Fruit fly (Drosophila melanogaster) whole organism, adult: ENCODE results near the gene CG34292.

ENCODE experiments used
- CG11617 ChIP-seq: fragments of 200-800 bp; sonication (Bioruptor generic); optimal IDR thresholded peaks from 2 replicates; lab custom pipeline; 2017; ENCODE audit warnings: mild to moderate bottlenecking, missing biosample characterization, missing genetic modification reagents, missing genetic modification characterization
- CG12768 ChIP-seq: fragments of 200-800 bp; sonication (Bioruptor generic); optimal IDR thresholded peaks from 2 replicates; lab custom pipeline; 2017; ENCODE audit warnings: missing biosample characterization, missing genetic modification characterization, mild to moderate bottlenecking, moderate library complexity, missing genetic modification reagents
- CG14711 ChIP-seq: fragments of 200-800 bp; sonication (Bioruptor generic); optimal IDR thresholded peaks from 2 replicates; lab custom pipeline; 2018; ENCODE audit warnings: missing biosample characterization, mild to moderate bottlenecking, missing genetic modification characterization, moderate library complexity
- CG1620 ChIP-seq: fragments of 200-800 bp; sonication (Bioruptor generic); optimal IDR thresholded peaks from 2 replicates; lab custom pipeline; 2016; ENCODE audit warnings: missing biosample characterization, missing genetic modification characterization
- CG33017 ChIP-seq: fragments of 200-800 bp; sonication (Bioruptor generic); optimal IDR thresholded peaks from 2 replicates; lab custom pipeline; 2018; ENCODE audit warnings: missing biosample characterization, mild to moderate bottlenecking, missing genetic modification characterization, moderate library complexity
- CG5204 ChIP-seq: fragments of 200-800 bp; sonication (Bioruptor generic); optimal IDR thresholded peaks from 2 replicates; lab custom pipeline; 2016; ENCODE audit warnings: missing biosample characterization, missing genetic modification characterization
- CG7045 ChIP-seq: fragments of 200-800 bp; sonication (Bioruptor generic); optimal IDR thresholded peaks from 2 replicates; lab custom pipeline; 2017; ENCODE audit warnings: missing biosample characterization, mild to moderate bottlenecking, missing genetic modification characterization
- CG7101 ChIP-seq: fragments of 200-800 bp; sonication (Bioruptor generic); optimal IDR thresholded peaks from 2 replicates; lab custom pipeline; 2018; ENCODE audit warnings: missing biosample characterization, mild to moderate bottlenecking, missing genetic modification characterization, moderate library complexity
- Clk ChIP-seq: fragments of 200-800 bp; sonication (Bioruptor generic); optimal IDR thresholded peaks from 2 replicates; lab custom pipeline; 2017; ENCODE audit warnings: missing biosample characterization, missing genetic modification characterization
- Crg-1 ChIP-seq: fragments of 200-800 bp; sonication (Bioruptor generic); optimal IDR thresholded peaks from 2 replicates; lab custom pipeline; 2016; ENCODE audit warnings: missing biosample characterization, missing genetic modification characterization
- Hr96 ChIP-seq: fragments of 200-800 bp; sonication (Bioruptor generic); optimal IDR thresholded peaks from 2 replicates; lab custom pipeline; 2016; ENCODE audit warnings: missing biosample characterization, missing genetic modification characterization
- Mnt ChIP-seq: fragments of 200-800 bp; sonication (Bioruptor generic); optimal IDR thresholded peaks from 2 replicates; lab custom pipeline; 2016; ENCODE audit warnings: missing biosample characterization, mild to moderate bottlenecking, missing genetic modification characterization
- bab1 ChIP-seq: fragments of 200-800 bp; sonication (Bioruptor generic); optimal IDR thresholded peaks from 3 replicates; lab custom pipeline; 2019; ENCODE audit warnings: missing biosample characterization, mild to moderate bottlenecking, missing genetic modification characterization, moderate library complexity
- cic ChIP-seq: fragments of 200-800 bp; sonication (Bioruptor generic); optimal IDR thresholded peaks from 2 replicates; lab custom pipeline; 2017; ENCODE audit warnings: missing biosample characterization, mild to moderate bottlenecking, missing genetic modification characterization, moderate library complexity
- cnc ChIP-seq, 2 experiments: fragments of >200 bp; optimal IDR thresholded peaks; 2 replicates each; lab custom pipeline; 2017
- kay ChIP-seq: fragments of 200-800 bp; sonication (Bioruptor generic); peaks from one replicate; lab custom pipeline; 2016; ENCODE audit warnings: missing biosample characterization, missing genetic modification characterization, borderline replicate concordance
- ovo ChIP-seq: fragments of 200-800 bp; sonication (Bioruptor generic); optimal IDR thresholded peaks from 2 replicates; lab custom pipeline; 2016; ENCODE audit warnings: missing biosample characterization, missing genetic modification characterization
- pad ChIP-seq: fragments of 200-800 bp; sonication (Bioruptor generic); optimal IDR thresholded peaks from 3 replicates; lab custom pipeline; 2017; ENCODE audit warnings: missing biosample characterization, missing genetic modification characterization, mild to moderate bottlenecking, moderate library complexity, missing genetic modification reagents
- tj ChIP-seq: fragments of 200-800 bp; sonication (Bioruptor generic); optimal IDR thresholded peaks from 3 replicates; lab custom pipeline; 2017; ENCODE audit warnings: missing biosample characterization, mild to moderate bottlenecking, missing genetic modification characterization, moderate library complexity
- toe ChIP-seq: fragments of 200-800 bp; sonication (Bioruptor generic); optimal IDR thresholded peaks from 2 replicates; lab custom pipeline; 2016; ENCODE audit warnings: missing biosample characterization, missing genetic modification characterization

Gene CG34292

DNA sequence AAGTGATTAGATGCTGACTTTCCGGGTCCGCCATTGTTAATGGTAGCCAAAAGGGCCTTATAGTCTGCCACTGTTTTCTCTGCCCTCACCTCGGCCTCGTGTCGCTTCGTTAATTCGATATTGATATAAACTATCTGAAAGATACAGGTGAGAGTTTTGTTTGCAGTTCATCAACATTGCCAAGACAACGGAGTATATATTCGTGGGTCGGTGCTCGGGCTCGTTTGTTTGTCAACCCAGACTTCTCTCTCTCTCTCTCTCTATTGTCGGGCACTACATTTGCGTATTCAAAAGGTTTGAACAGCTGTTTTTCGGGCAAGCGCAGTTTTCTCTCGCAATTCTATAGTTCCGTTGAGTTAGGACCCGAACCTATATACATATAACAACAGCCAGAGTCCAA lies 5.3 kb downstream of the CG34292 start:
- TF ChIP-seq kay (GFP tag; lab: Kevin White, UChicago) (no peak), CG14711 (peak; percentile 8)

DNA sequence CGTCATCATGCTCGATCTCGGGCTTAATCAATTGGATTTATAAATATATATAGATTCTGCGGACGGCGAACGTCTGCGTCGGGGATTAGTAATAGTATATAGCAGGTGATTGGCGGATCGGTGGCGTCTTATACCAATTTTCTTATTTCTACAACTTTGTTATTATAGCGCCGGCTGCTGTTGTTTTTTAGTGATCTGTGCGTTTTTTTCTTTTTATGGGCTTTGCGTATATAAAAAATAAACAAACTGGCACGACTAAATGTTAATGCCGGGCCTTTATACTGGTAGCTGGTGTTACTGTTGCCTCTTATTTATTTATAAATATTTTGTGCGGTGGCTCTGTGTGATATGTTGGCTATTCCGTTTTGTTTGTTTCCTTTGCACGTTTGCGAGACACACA lies 7.2 kb downstream of the CG34292 start:
- TF ChIP-seq kay (GFP tag; lab: Kevin White, UChicago) (peak; percentile 75), CG33017 (no peak)

DNA sequence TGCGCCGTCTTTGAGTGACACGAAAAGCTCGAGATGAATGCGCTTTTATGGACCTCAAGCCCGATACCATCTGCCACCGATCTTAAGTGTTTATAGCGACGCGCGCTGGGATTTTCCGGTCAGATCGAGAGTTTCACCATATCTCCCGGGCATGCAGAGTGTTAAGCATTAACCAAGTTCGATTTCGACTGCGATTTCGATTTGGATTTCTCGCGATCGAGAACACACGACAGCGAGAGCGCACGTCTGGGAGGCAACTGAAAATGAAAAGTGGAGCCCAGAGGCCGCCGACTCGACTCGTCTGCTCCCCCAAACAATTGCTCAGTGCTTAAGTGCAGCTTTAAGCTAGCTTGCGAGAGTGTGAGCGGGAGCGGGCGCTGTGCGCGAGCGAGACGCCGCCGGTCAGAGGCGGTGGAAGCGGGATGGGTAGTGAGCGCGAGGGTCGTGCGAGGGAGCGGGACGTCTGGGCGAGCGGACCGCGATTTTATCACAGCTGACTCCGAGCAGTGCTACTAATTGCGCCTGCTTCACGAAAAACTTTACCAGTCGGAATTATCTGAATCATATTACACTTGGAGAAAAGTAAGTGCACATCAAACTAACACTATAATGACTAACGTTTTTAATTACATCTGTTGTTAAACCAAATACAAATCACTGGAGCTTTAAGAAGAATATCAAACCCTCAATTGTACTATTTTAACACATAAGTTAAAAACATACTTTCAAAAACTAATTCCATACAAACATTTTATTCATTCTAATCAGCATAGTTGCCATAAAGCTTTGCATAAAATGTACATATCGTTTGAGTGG lies 8.0 kb downstream of the CG34292 start, which contains the start of gene spz:
Gene spz (minus strand): TSS at position 261 of the 816 bp plus-strand sequence.
- TF ChIP-seq CG14711 (no peak), CG11617 (GFP tag; lab: Kevin White, UChicago) (no peak), Crg-1 (GFP tag; lab: Kevin White, UChicago) (no peak), kay (GFP tag; lab: Kevin White, UChicago) (no peak), bab1 (GFP tag; lab: Kevin White, UChicago) (peak; percentile 31), CG7101 (tag; lab: Kevin White, UChicago) (no peak), pad (GFP tag; lab: Kevin White, UChicago) (peak; percentile 46), CG7045 (no peak), CG5204 (no peak), toe (GFP tag; lab: Kevin White, UChicago) (no peak), Clk (no peak), CG12768 (GFP tag; lab: Kevin White, UChicago) (peak; percentile 11), tj (GFP tag; lab: Kevin White, UChicago) (no peak), ovo (peak; percentile 40), cnc (optimal IDR thresholded peaks at IDR 0.05; lab: Kevin White, UChicago) (no peak), Mnt (no peak), CG33017 (no peak), Hr96 (GFP tag; lab: Kevin White, UChicago) (no peak), CG1620 (GFP tag; lab: Kevin White, UChicago) (no peak), cic (no peak)

DNA sequence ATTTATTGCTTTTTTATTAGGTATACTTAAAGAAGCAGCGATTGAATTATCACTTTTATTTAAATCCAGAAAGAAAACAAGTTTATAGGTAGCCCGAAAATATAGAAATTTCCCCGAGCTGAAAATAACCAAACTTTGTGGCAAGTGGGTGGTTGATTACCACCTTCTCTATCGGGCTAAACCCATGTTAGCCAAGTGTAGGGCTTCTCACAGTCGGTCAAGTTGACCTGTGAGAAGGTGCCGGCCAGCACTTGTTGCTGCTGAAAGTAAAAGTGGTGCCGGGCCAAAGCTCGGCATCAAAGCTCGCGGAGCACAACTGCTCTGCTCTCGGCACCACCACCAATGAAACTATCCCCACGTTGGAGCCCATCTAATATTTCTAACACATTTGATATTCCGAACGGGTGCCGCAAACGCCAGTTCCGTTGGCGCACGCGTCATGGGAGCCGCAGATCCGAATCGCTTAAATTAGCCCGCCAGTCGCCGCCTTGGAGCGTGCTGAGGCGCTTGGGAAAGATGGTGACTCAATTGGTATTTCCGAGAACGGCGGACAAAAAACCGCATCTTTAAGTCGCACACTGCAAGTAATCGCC lies 9.0 kb downstream of the CG34292 start:
- TF ChIP-seq kay (GFP tag; lab: Kevin White, UChicago): peak; percentile 69
- no peak for TF ChIP-seq ovo
- peak; percentile 14 for TF ChIP-seq CG12768 (GFP tag; lab: Kevin White, UChicago)

DNA sequence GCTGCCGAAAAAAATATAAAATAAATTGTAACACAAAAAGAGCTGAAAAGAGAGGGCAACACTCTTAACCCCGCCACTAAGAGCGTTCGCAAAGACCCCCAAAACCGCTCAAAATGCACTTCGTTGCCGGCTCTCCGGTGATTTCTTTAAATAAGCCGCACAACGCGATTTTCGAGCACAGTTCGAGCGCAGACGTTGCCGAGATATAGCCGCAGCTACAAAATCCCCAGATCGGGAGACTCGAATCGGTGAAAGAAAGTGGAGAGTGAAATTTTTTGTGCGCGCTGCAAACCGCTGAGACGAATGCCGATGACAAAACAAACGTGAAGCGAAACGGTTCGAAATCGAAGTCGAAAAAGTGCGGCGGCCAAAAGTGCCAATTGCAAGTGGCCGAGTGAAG lies 13.7 kb downstream of the CG34292 start, which contains the start of gene CG14257:
Gene CG14257 (plus strand): TSS at position 177 of the 400 bp plus-strand sequence.
- no peak for TF ChIP-seq kay (GFP tag; lab: Kevin White, UChicago)
- TF ChIP-seq Clk: no peak
- no peak for TF ChIP-seq CG14711
- TF ChIP-seq CG7101 (tag; lab: Kevin White, UChicago): no peak

DNA sequence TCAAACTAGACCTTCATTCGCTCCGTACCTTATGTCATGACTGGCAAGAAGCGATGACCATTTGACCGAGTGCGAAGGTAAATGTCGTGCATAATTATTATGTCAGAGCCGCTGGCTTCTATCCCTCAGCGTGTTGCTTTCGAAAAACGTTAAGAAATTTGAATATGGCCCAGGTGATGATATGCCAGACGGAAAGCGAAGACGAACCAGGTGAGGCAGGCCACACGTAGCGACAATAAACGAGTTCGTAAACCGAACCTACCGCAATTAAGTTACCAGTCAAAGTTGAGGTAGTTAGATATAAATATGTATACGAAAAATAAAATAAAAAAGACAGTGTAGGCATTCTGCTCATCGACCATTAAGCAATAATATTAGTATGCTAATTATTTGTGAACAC lies 14.6 kb downstream of the CG34292 start:
- TF ChIP-seq CG7045 (no peak), pad (GFP tag; lab: Kevin White, UChicago) (no peak), ovo (no peak), toe (GFP tag; lab: Kevin White, UChicago) (no peak)

DNA sequence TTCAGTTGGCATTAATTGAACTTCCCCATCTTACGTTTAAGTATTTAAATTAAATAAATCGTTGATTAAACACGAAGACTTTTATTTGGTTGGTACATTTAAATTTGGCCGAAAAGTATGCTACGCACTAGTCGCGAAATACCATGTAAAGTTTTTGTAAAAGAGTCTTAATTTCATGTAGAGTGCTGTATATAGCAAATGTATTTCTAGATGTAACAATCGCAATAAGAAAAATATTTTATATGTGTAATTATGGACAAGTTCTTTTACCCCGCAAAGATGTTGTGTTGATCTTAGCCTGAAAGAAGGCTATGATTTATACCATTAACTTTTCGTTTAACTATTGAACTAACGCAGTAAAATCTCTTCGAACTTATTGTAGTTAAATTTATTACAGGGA lies 20.7 kb downstream of the CG34292 start:
- TF ChIP-seq bab1 (GFP tag; lab: Kevin White, UChicago) (no peak), CG5204 (no peak), cic (no peak), Mnt (no peak), Clk (no peak), CG1620 (GFP tag; lab: Kevin White, UChicago) (no peak), CG7101 (tag; lab: Kevin White, UChicago) (no peak), CG7045 (no peak), pad (GFP tag; lab: Kevin White, UChicago) (no peak), cnc (optimal IDR thresholded peaks at IDR 0.05; lab: Kevin White, UChicago) (no peak), kay (GFP tag; lab: Kevin White, UChicago) (no peak), toe (GFP tag; lab: Kevin White, UChicago) (no peak), ovo (no peak), CG11617 (GFP tag; lab: Kevin White, UChicago) (no peak)

DNA sequence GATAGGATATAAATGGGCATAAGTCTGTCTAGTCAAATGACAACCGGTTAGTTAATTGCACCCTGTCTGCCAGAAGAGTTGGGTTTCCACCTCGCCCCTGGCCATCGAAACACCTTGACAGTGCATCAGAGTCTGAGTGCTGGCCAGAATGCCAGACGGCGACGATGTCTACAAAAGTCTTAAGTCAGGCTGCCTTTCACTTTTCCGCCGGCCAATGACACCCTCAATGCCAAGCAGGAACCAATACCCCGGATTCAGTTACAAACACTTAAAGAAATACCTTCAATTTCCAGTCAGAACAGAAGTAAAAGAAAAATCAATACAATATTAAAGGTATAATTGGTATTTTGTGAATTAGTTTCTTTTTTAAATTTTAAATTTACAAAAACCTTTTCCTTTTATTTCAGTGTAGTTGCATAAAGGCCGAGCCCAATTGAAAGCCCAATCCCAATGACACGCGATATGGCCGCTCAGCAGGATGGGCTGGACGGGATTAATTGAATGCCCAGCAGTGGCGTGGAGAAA lies 22.6 kb downstream of the CG34292 start:
- TF ChIP-seq CG7101 (tag; lab: Kevin White, UChicago): no peak
- TF ChIP-seq bab1 (GFP tag; lab: Kevin White, UChicago): no peak
- no peak for TF ChIP-seq pad (GFP tag; lab: Kevin White, UChicago)
- TF ChIP-seq toe (GFP tag; lab: Kevin White, UChicago): no peak
- TF ChIP-seq kay (GFP tag; lab: Kevin White, UChicago): no peak
- TF ChIP-seq CG5204: no peak
- TF ChIP-seq tj (GFP tag; lab: Kevin White, UChicago): no peak
- no peak for TF ChIP-seq CG12768 (GFP tag; lab: Kevin White, UChicago)
- no peak for TF ChIP-seq ovo
- no peak for TF ChIP-seq cic
- no peak for TF ChIP-seq CG11617 (GFP tag; lab: Kevin White, UChicago)
- TF ChIP-seq Hr96 (GFP tag; lab: Kevin White, UChicago): no peak
- no peak for TF ChIP-seq cnc (optimal IDR thresholded peaks at IDR 0.05; lab: Kevin White, UChicago)
